Worm (Caenorhabditis elegans): Measurements from ENCODE around the gene Y110A2AL.9.
A peak's percentile ranks its signal among the peaks of the same experiment; 100 is the strongest.

- TF ChIP-seq ccch-3 (GFP tag; optimal IDR thresholded peaks at IDR 0.05) (no peak), cebp-2 (GFP tag; IDR thresholded peaks at IDR 0.05) (peak; percentile 83; the same call in 1 of the 2 replicates), F23B12.7 (tag; optimal IDR thresholded peaks at IDR 0.05; ENCODE audit: insufficient read depth) (no peak), unc-62 (GFP tag; optimal IDR thresholded peaks at IDR 0.05) (no peak), rec-8 (tag; optimal IDR thresholded peaks at IDR 0.05) (peak; percentile 37 to 55), ama-1 (optimal IDR thresholded peaks at IDR 0.05) (no peak), ama-1 (GFP tag; optimal IDR thresholded peaks at IDR 0.05) (peak in 1 of 2 experiments; percentile 53), ztf-18 (tag; optimal IDR thresholded peaks at IDR 0.05) (peak; percentile 59), ztf-25 (GFP tag; IDR thresholded peaks at IDR 0.05) (0 out of 2 replicates have a peak, but pooled peaks have one; percentile 25), pha-4 (tag; optimal IDR thresholded peaks at IDR 0.05) (no peak), ztf-28 (GFP tag; IDR thresholded peaks at IDR 0.05) (no peak), Y95B8A.8 (GFP tag; IDR thresholded peaks at IDR 0.05) (no peak), sea-2 (GFP tag; IDR thresholded peaks at IDR 0.05) (no peak), dpl-1 (GFP tag; optimal IDR thresholded peaks at IDR 0.05) (no peak)
These were observed 6.3 kb downstream of the Y110A2AL.9 start for ce11 chrII:2859873-2860821.
